Worm (Caenorhabditis elegans): ENCODE measurements around the gene T23G4.2.

T23G4.2 gene

ce11 chrIV:13703828-13704425 is 14.6 kb upstream of the T23G4.2 start, which contains the start of gene tlp-1 (continued):
- peak in 1 of 3 experiments; percentile 25 for TF ChIP-seq dpl-1 (GFP tag; optimal IDR thresholded peaks at IDR 0.05)
- no peak for TF ChIP-seq nhr-77 (tag; optimal IDR thresholded peaks at IDR 0.05)
- no peak for TF ChIP-seq F16B12.6 (tag; optimal IDR thresholded peaks at IDR 0.05)
- no peak for TF ChIP-seq sptf-1 (tag; optimal IDR thresholded peaks at IDR 0.05)
- TF ChIP-seq C16A3.4 (tag; optimal IDR thresholded peaks at IDR 0.05) = no peak
- TF ChIP-seq unc-62 (GFP tag; optimal IDR thresholded peaks at IDR 0.05) = peak; percentile 52
- TF ChIP-seq ceh-88 (GFP tag; IDR thresholded peaks at IDR 0.05) = no peak
- TF ChIP-seq nhr-20 (tag; optimal IDR thresholded peaks at IDR 0.05) = peak; percentile 40

ce11 chrIV:13702681-13703080 is 13.3 kb upstream of the T23G4.2 start:
- no peak for TF ChIP-seq nhr-11 (tag; optimal IDR thresholded peaks at IDR 0.05)
- no peak for TF ChIP-seq sup-37 (GFP tag; optimal IDR thresholded peaks at IDR 0.05)
- no peak for TF ChIP-seq nhr-19 (GFP tag; conservative IDR thresholded peaks at IDR 0.05)
- TF ChIP-seq lin-39 (tag; optimal IDR thresholded peaks at IDR 0.05) = no peak
- TF ChIP-seq elt-3 (tag; optimal IDR thresholded peaks at IDR 0.05) = no peak
- no peak for TF ChIP-seq aly-2 (tag; optimal IDR thresholded peaks at IDR 0.05)
- TF ChIP-seq lin-14 (GFP tag; optimal IDR thresholded peaks at IDR 0.05) = peak; percentile 2
- TF ChIP-seq ces-1 (GFP tag; optimal IDR thresholded peaks at IDR 0.05) = no peak
- TF ChIP-seq ztf-11 (tag; optimal IDR thresholded peaks at IDR 0.05) = no peak
- no peak for TF ChIP-seq tlp-1 (tag; optimal IDR thresholded peaks at IDR 0.05)
- TF ChIP-seq nhr-28 (tag; optimal IDR thresholded peaks at IDR 0.05) = no peak
- TF ChIP-seq ceh-88 (GFP tag; IDR thresholded peaks at IDR 0.05) = no peak
- TF ChIP-seq fos-1 (tag; optimal IDR thresholded peaks at IDR 0.05) = no peak
- TF ChIP-seq unc-30 (tag; optimal IDR thresholded peaks at IDR 0.05) = no peak
- TF ChIP-seq mab-9 (GFP tag; IDR thresholded peaks at IDR 0.05) = peak; percentile 53; the same call in 1 of the 2 replicates
- TF ChIP-seq zag-1 (tag; optimal IDR thresholded peaks at IDR 0.05) = no peak
- TF ChIP-seq nhr-20 (tag; optimal IDR thresholded peaks at IDR 0.05) = no peak

ce11 chrIV:13701472-13701871 is 12.1 kb upstream of the T23G4.2 start:
- TF ChIP-seq nhr-19 (GFP tag; conservative IDR thresholded peaks at IDR 0.05) (no peak), ceh-8 (GFP tag; optimal IDR thresholded peaks at IDR 0.05) (no peak), lin-35 (GFP tag; optimal IDR thresholded peaks at IDR 0.05) (peak in 1 of 2 experiments; percentile 12), nhr-90 (tag; optimal IDR thresholded peaks at IDR 0.05; ENCODE audit: poor library complexity) (peak; percentile 3), efl-1 (optimal IDR thresholded peaks at IDR 0.05) (no peak), efl-1 (GFP tag; optimal IDR thresholded peaks at IDR 0.05 in 1 of 2) (peak in 1 of 2 experiments; percentile 10), jun-1 (tag; optimal IDR thresholded peaks at IDR 0.05) (no peak)

ce11 chrIV:13700847-13701246 is 11.5 kb upstream of the T23G4.2 start:
- TF ChIP-seq swsn-7 (tag; optimal IDR thresholded peaks at IDR 0.05) = no peak
- no peak for TF ChIP-seq C04F5.9 (tag; optimal IDR thresholded peaks at IDR 0.05)
- TF ChIP-seq snu-23 (GFP tag; optimal IDR thresholded peaks at IDR 0.05) = no peak
- no peak for TF ChIP-seq pax-3 (tag; optimal IDR thresholded peaks at IDR 0.05)
- no peak for TF ChIP-seq fkh-8 (tag; optimal IDR thresholded peaks at IDR 0.05)
- no peak for TF ChIP-seq lin-13 (GFP tag; optimal IDR thresholded peaks at IDR 0.05)
- TF ChIP-seq nhr-47 (tag; optimal IDR thresholded peaks at IDR 0.05) = no peak
- TF ChIP-seq pqm-1 (tag; optimal IDR thresholded peaks at IDR 0.05) = no peak
- no peak for TF ChIP-seq efl-1 (optimal IDR thresholded peaks at IDR 0.05)
- no peak for TF ChIP-seq efl-1 (GFP tag; optimal IDR thresholded peaks at IDR 0.05 in 1 of 2)
- TF ChIP-seq nhr-77 (tag; optimal IDR thresholded peaks at IDR 0.05) = no peak
- TF ChIP-seq aha-1 (tag; optimal IDR thresholded peaks at IDR 0.05) = no peak
- TF ChIP-seq egl-27 (tag; optimal IDR thresholded peaks at IDR 0.05) = no peak
- TF ChIP-seq zag-1 (tag; optimal IDR thresholded peaks at IDR 0.05) = no peak

All from whole organism, L1 larva.